Worm (Caenorhabditis elegans) whole organism, young adult: Measurements from ENCODE around the gene Y62H9A.1.

Source experiments
- K12H6.12 ChIP-seq: fragments of 200-800 bp; sonication (Bioruptor generic); optimal IDR thresholded peaks from 2 replicates; lab custom pipeline; 2018; ENCODE audit warnings: mild to moderate bottlenecking, missing genetic modification characterization, missing compliant biosample characterization
- Y53F4B.3 ChIP-seq: fragments of 200-800 bp; sonication (Bioruptor generic); IDR thresholded peaks from 2 replicates; pipeline ENCODE4 v1.3.6; 2022; ENCODE audit warnings: missing genetic modification reagents, missing genetic modification characterization, missing compliant biosample characterization
- egrh-3 ChIP-seq: fragments of 200-800 bp; sonication (Bioruptor generic); IDR thresholded peaks from 2 replicates; pipeline ENCODE4 v1.3.6; 2022; ENCODE audit warnings: missing genetic modification reagents, missing genetic modification characterization, missing compliant biosample characterization
- hrde-1 ChIP-seq: sonication (generic microtip); optimal IDR thresholded peaks from 2 replicates; lab custom pipeline; 2016; ENCODE audit warnings: missing genetic modification characterization, mild to moderate bottlenecking, missing compliant biosample characterization, moderate library complexity, missing genotype, missing genetic modification reagents, borderline replicate concordance
- lin-35 ChIP-seq, 3 experiments: fragments of 150-350 bp in 2 of 3; sonication (generic microtip) in 1 of 3; optimal IDR thresholded peaks; 2 replicates each; lab custom pipeline; 2014 to 2018; ENCODE audit warnings: missing biosample characterization in 3 of 3, missing genetic modification characterization in 3 of 3, missing genetic modification reagents in 3 of 3
- madf-6 ChIP-seq: fragments of 200-800 bp; sonication (Bioruptor generic); IDR thresholded peaks from 2 replicates; pipeline ENCODE4 v1.3.6; 2022; ENCODE audit warnings: missing genetic modification reagents, missing genetic modification characterization, missing compliant biosample characterization
- nfyb-1 ChIP-seq: fragments of 200-800 bp; sonication (Bioruptor generic); IDR thresholded peaks from 2 replicates; pipeline ENCODE4 v1.3.6; 2022; ENCODE audit warnings: missing genetic modification reagents, missing genetic modification characterization, missing compliant biosample characterization
- sea-2 ChIP-seq: fragments of 200-800 bp; sonication (Bioruptor generic); IDR thresholded peaks from 2 replicates; pipeline ENCODE4 v1.3.6; 2022; ENCODE audit warnings: missing genetic modification characterization, missing compliant biosample characterization
- snpc-3.4 ChIP-seq: sonication (generic microtip); optimal IDR thresholded peaks from 2 replicates; lab custom pipeline; 2017; ENCODE audit warnings: missing genetic modification characterization, mild to moderate bottlenecking, missing compliant biosample characterization, antibody characterized with exemption, moderate library complexity, missing genotype, missing genetic modification reagents
- tbp1 ChIP-seq: fragments of 200-800 bp; sonication (Bioruptor generic); optimal IDR thresholded peaks from 2 replicates; lab custom pipeline; 2018; ENCODE audit warnings: mild to moderate bottlenecking, missing genetic modification characterization, missing compliant biosample characterization
- ztf-18 ChIP-seq: sonication (generic microtip); optimal IDR thresholded peaks from 2 replicates; lab custom pipeline; 2016; ENCODE audit warnings: missing genotype, mild to moderate bottlenecking, missing genetic modification characterization, missing compliant biosample characterization
- ztf-22 ChIP-seq: fragments of 200-800 bp; sonication (Bioruptor generic); optimal IDR thresholded peaks from 2 replicates; lab custom pipeline; 2018; ENCODE audit warnings: mild to moderate bottlenecking, missing genetic modification characterization, moderate library complexity, missing compliant biosample characterization

DNA sequence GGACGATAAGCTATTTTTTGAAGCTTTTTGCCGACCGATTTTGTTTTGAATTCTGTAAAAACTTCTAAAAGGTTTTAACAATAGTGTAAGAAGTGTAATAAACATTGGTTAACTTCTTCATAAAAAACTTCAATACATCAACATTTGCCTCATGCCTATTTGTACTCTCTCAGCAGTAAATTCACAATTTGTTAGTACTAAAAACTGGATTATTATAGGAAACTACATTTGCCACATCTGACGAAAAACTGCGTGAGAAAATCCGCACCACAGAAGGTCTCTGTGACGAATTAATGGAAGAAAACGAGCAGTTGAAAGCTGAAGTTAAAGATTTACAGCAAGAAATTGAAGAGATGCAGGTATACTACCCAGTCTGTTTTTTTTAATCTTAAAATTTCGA is 47.8 kb upstream of the Y62H9A.1 start:
- TF ChIP-seq snpc-3.4 (tag; lab: Kevin White, UChicago) (no peak), hrde-1 (tag; lab: Kevin White, UChicago) (no peak), lin-35 (GFP tag; optimal IDR thresholded peaks at IDR 0.05; lab: Kevin White, UChicago) (no peak), egrh-3 (GFP tag; lab: Robert Waterston, UW) (no peak), K12H6.12 (tag; lab: Kevin White, UChicago) (no peak), Y53F4B.3 (GFP tag; lab: Robert Waterston, UW) (no peak), sea-2 (GFP tag; lab: Robert Waterston, UW) (no peak), madf-6 (no peak), tbp1 (no peak), nfyb-1 (GFP tag; lab: Robert Waterston, UW) (no peak), ztf-18 (tag; lab: Kevin White, UChicago) (no peak), ztf-22 (GFP tag; lab: Kevin White, UChicago) (no peak)
